Fruit fly (Drosophila melanogaster) whole organism, embryonic: Measurements from ENCODE around the gene Rabex-5.

Experiments used
- Abd-B ChIP-seq: fragments of 200-800 bp; sonication (Bioruptor generic); optimal IDR thresholded peaks from 2 replicates; lab custom pipeline; 2018; ENCODE audit warnings: missing biosample characterization, mild to moderate bottlenecking, missing genetic modification characterization, moderate library complexity
- Jarid2 ChIP-seq: fragments of 200-800 bp; sonication (Bioruptor generic); optimal IDR thresholded peaks from 3 replicates; lab custom pipeline; 2017; ENCODE audit warnings: mild to moderate bottlenecking, missing biosample characterization, missing genetic modification reagents, missing genetic modification characterization
- ind ChIP-seq: fragments of 200-800 bp; sonication (Bioruptor generic); optimal IDR thresholded peaks from 3 replicates; lab custom pipeline; 2016; ENCODE audit warnings: missing biosample characterization, missing genetic modification characterization

DNA sequence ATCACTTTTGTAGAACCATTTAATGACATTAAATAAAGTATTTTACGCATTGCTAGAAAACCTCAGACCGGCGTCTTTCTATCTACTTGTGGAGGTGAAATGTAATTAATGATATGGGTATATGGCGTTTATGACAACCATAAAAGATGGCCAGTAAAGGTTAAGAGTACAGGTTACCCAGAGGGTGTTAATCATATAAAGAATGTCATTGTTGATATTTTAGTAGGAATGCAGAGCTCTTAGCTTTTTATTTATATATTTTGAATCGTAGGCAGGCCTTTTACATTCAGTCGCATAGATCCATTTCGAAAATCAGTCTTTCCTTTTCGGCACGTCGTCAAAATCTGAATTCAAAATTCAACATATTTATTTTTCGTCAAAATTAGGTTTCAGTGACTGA lies 45.3 kb upstream of the Rabex-5 start, which contains the start of gene Bfc:
- TF ChIP-seq Jarid2 (GFP tag; lab: Kevin White, UChicago), result no peak
- no peak for TF ChIP-seq Abd-B (GFP tag; lab: Kevin White, UChicago)
- no peak for TF ChIP-seq ind (GFP tag; lab: Kevin White, UChicago)
